Worm (Caenorhabditis elegans) whole organism, mixed stage, embryonic: ENCODE measurements around the gene C07E3.3.

Experiments used
- nhr-237 ChIP-seq: fragments of 150-350 bp; optimal IDR thresholded peaks from 2 replicates; lab custom pipeline; 2014; ENCODE audit warnings: missing biosample characterization, missing genetic modification characterization
- snpc-4 ChIP-seq: fragments of 150-350 bp; optimal IDR thresholded peaks from 2 replicates; lab custom pipeline; 2014; ENCODE audit warnings: missing biosample characterization, missing genetic modification characterization
- unc-62 ChIP-seq: fragments of 150-350 bp; optimal IDR thresholded peaks from 2 replicates; lab custom pipeline; 2014; ENCODE audit warnings: missing biosample characterization, missing genetic modification reagents, missing genetic modification characterization

DNA sequence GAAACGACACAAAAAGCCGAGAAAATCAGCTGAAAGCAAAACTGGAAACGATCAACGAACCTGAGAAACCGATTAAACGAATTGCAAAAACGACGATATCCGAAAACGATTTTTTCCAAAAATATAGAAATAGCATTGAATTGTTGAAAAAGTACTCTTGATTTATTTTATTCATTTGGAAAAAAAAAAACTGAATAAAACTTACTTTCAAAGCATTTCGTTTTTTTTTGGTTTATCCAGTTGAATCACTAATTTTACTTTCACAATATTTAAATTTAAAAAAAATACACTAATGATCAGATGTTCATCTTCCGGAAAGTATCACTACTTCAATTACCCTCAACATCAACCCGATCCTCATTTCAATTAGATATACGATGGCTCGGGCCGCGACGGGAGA lies 39.3 kb upstream of the C07E3.3 start, which contains the start of gene T09F3.5:
- no peak for TF ChIP-seq snpc-4 (tag; lab: Kevin White, UChicago)
- TF ChIP-seq unc-62 (GFP tag; lab: Kevin White, UChicago), result no peak
- no peak for TF ChIP-seq nhr-237 (tag; lab: Kevin White, UChicago)
